Fruit fly (Drosophila melanogaster): ENCODE measurements around the gene CG13033.

- TF ChIP-seq D1 (tag; optimal IDR thresholded peaks at IDR 0.05) (no peak), CG13204 (GFP tag; optimal IDR thresholded peaks at IDR 0.05) (no peak), CG34367 (tag; optimal IDR thresholded peaks at IDR 0.05) (no peak), Ets98B (GFP tag; IDR thresholded peaks at IDR 0.05) (no peak), fd96Ca (GFP tag; IDR thresholded peaks at IDR 0.05) (no peak)
These were observed 20.7 kb upstream of the CG13033 start for dm6 chr3L:16566093-16566492.

All from whole organism, pupa.